Worm (Caenorhabditis elegans) whole organism, young adult: ENCODE data around the gene C28G1.6.

Source experiments
- B0261.1 ChIP-seq: sonication (generic microtip); optimal IDR thresholded peaks from 2 replicates; lab custom pipeline; 2016; ENCODE audit warnings: mild to moderate bottlenecking, missing genetic modification characterization, moderate library complexity, missing compliant biosample characterization
- B0336.3 ChIP-seq: fragments of 200-800 bp; sonication (Bioruptor generic); IDR thresholded peaks from 2 replicates; pipeline ENCODE4 v1.3.6; 2022; ENCODE audit warnings: missing genetic modification characterization, missing compliant biosample characterization
- F22D6.2 ChIP-seq: sonication (generic microtip); optimal IDR thresholded peaks from 2 replicates; lab custom pipeline; 2016; ENCODE audit warnings: mild to moderate bottlenecking, missing genetic modification characterization, missing compliant biosample characterization
- F37B4.10 ChIP-seq: fragments of 200-800 bp; sonication (Bioruptor generic); IDR thresholded peaks from 2 replicates; pipeline ENCODE4 v1.3.6; 2022; ENCODE audit warnings: missing genetic modification characterization, missing compliant biosample characterization
- F39B2.1 ChIP-seq: fragments of 200-800 bp; sonication (Bioruptor generic); IDR thresholded peaks from 2 replicates; pipeline ENCODE4 v1.3.6; 2022; ENCODE audit warnings: missing genetic modification reagents, missing genetic modification characterization, missing compliant biosample characterization
- K12H6.12 ChIP-seq: fragments of 200-800 bp; sonication (Bioruptor generic); optimal IDR thresholded peaks from 2 replicates; lab custom pipeline; 2018; ENCODE audit warnings: mild to moderate bottlenecking, missing genetic modification characterization, missing compliant biosample characterization
- Y53F4B.3 ChIP-seq: fragments of 200-800 bp; sonication (Bioruptor generic); IDR thresholded peaks from 2 replicates; pipeline ENCODE4 v1.3.6; 2022; ENCODE audit warnings: missing genetic modification reagents, missing genetic modification characterization, missing compliant biosample characterization
- Y53G8AR.9 ChIP-seq: fragments of 200-800 bp; sonication (Bioruptor generic); conservative IDR thresholded peaks from 2 replicates; pipeline ENCODE4 v1.3.6; 2022; ENCODE audit warnings: missing genetic modification reagents, missing genetic modification characterization, missing compliant biosample characterization
- Y95B8A.8 ChIP-seq: fragments of 200-800 bp; sonication (Bioruptor generic); IDR thresholded peaks from 2 replicates; pipeline ENCODE4 v1.3.6; 2022; ENCODE audit warnings: missing genetic modification reagents, missing genetic modification characterization, missing compliant biosample characterization
- aptf-2 ChIP-seq: fragments of 200-800 bp; sonication (Bioruptor generic); conservative IDR thresholded peaks from 2 replicates; pipeline ENCODE4 v1.3.6; 2022; ENCODE audit warnings: missing genetic modification reagents, missing genetic modification characterization, missing compliant biosample characterization
- aptf-3 ChIP-seq: fragments of 200-800 bp; sonication (Bioruptor generic); IDR thresholded peaks from 2 replicates; pipeline ENCODE4 v1.3.6; 2022; ENCODE audit warnings: missing genetic modification characterization, missing compliant biosample characterization
- atf-7 ChIP-seq: sonication (generic microtip); optimal IDR thresholded peaks from 2 replicates; lab custom pipeline; 2017; ENCODE audit warnings: mild to moderate bottlenecking, missing genetic modification characterization, missing compliant biosample characterization
- athp-1 ChIP-seq: sonication (generic microtip); optimal IDR thresholded peaks from 2 replicates; lab custom pipeline; 2017; ENCODE audit warnings: mild to moderate bottlenecking, missing genetic modification characterization, missing compliant biosample characterization
- attf-5 ChIP-seq: fragments of 200-800 bp; sonication (Bioruptor generic); optimal IDR thresholded peaks from 2 replicates; lab custom pipeline; 2018; ENCODE audit warnings: mild to moderate bottlenecking, missing genetic modification characterization, missing compliant biosample characterization
- attf-6 ChIP-seq: fragments of 200-800 bp; sonication (Bioruptor generic); IDR thresholded peaks from 2 replicates; pipeline ENCODE4 v1.3.6; 2022; ENCODE audit warnings: missing genetic modification reagents, missing genetic modification characterization, missing compliant biosample characterization
- ccch-3 ChIP-seq: fragments of 200-800 bp; sonication (Bioruptor generic); optimal IDR thresholded peaks from 2 replicates; lab custom pipeline; 2018; ENCODE audit warnings: mild to moderate bottlenecking, missing genetic modification characterization, missing compliant biosample characterization
- cebp-1 ChIP-seq, 2 experiments: fragments of 200-800 bp in 1 of 2; sonication (Bioruptor generic) in 1 of 2; sonication (generic microtip) in 1 of 2; IDR thresholded peaks in 1 of 2; optimal IDR thresholded peaks in 1 of 2; 2 replicates each; pipeline versions ENCODE4 v1.3.6 to Lab custom; 2017 to 2022; ENCODE audit warnings: missing compliant biosample characterization in 2 of 2, missing genetic modification characterization in 2 of 2, mild to moderate bottlenecking in 1 of 2, missing genetic modification reagents in 1 of 2, moderate library complexity in 1 of 2
- dox-1 ChIP-seq: fragments of 200-800 bp; sonication (Bioruptor generic); IDR thresholded peaks from 2 replicates; pipeline ENCODE4 v1.3.6; 2022; ENCODE audit warnings: missing genetic modification reagents, missing genetic modification characterization, missing compliant biosample characterization
- egl-44 ChIP-seq: fragments of 200-800 bp; sonication (Bioruptor generic); IDR thresholded peaks from 2 replicates; pipeline ENCODE4 v1.3.6; 2022; ENCODE audit warnings: missing genetic modification reagents, missing genetic modification characterization, missing compliant biosample characterization
- egrh-3 ChIP-seq: fragments of 200-800 bp; sonication (Bioruptor generic); IDR thresholded peaks from 2 replicates; pipeline ENCODE4 v1.3.6; 2022; ENCODE audit warnings: missing genetic modification reagents, missing genetic modification characterization, missing compliant biosample characterization
- ets-4 ChIP-seq: fragments of 200-800 bp; sonication (Bioruptor generic); optimal IDR thresholded peaks from 2 replicates; lab custom pipeline; 2018; ENCODE audit warnings: mild to moderate bottlenecking, missing genetic modification characterization, missing compliant biosample characterization
- him-1 ChIP-seq: sonication (generic microtip); optimal IDR thresholded peaks from 2 replicates; lab custom pipeline; 2016; ENCODE audit warnings: missing genotype, missing genetic modification reagents, missing genetic modification characterization, missing compliant biosample characterization
- hmg-1.2 ChIP-seq: fragments of 200-800 bp; sonication (Bioruptor generic); IDR thresholded peaks from 2 replicates; pipeline ENCODE4 v1.3.6; 2022; ENCODE audit warnings: missing genetic modification reagents, missing genetic modification characterization, missing compliant biosample characterization
- hmg-20 ChIP-seq: fragments of 200-800 bp; sonication (Bioruptor generic); IDR thresholded peaks from 2 replicates; pipeline ENCODE4 v1.3.6; 2022; ENCODE audit warnings: missing genetic modification reagents, missing genetic modification characterization, missing compliant biosample characterization
- lag-1 ChIP-seq: fragments of 200-800 bp; sonication (Bioruptor generic); IDR thresholded peaks from 2 replicates; pipeline ENCODE4 v1.3.6; 2022; ENCODE audit warnings: missing genetic modification reagents, missing genetic modification characterization, missing compliant biosample characterization
- let-526 ChIP-seq: fragments of 200-800 bp; sonication (Bioruptor generic); IDR thresholded peaks from 2 replicates; pipeline ENCODE4 v1.3.6; 2022; ENCODE audit warnings: missing genetic modification reagents, missing genetic modification characterization, missing compliant biosample characterization
- let-607 ChIP-seq, 2 experiments: fragments of 200-800 bp in 1 of 2; sonication (Bioruptor generic) in 1 of 2; sonication (generic microtip) in 1 of 2; optimal IDR thresholded peaks; 2 replicates each; lab custom pipeline; 2016 to 2018; ENCODE audit warnings: mild to moderate bottlenecking in 2 of 2, missing compliant biosample characterization in 2 of 2, missing genetic modification characterization in 2 of 2, moderate library complexity in 2 of 2, missing genotype in 1 of 2
- lin-35 ChIP-seq, 3 experiments: fragments of 150-350 bp in 2 of 3; sonication (generic microtip) in 1 of 3; optimal IDR thresholded peaks; 2 replicates each; lab custom pipeline; 2014 to 2018; ENCODE audit warnings: missing biosample characterization in 3 of 3, missing genetic modification characterization in 3 of 3, missing genetic modification reagents in 3 of 3
- lin-40 ChIP-seq: sonication (generic microtip); optimal IDR thresholded peaks from 2 replicates; lab custom pipeline; 2016; ENCODE audit warnings: missing genetic modification characterization, mild to moderate bottlenecking, missing compliant biosample characterization, missing genotype, missing genetic modification reagents
- lir-1 ChIP-seq: fragments of 200-800 bp; sonication (Bioruptor generic); conservative IDR thresholded peaks from 2 replicates; pipeline ENCODE4 v1.3.6; 2022; ENCODE audit warnings: missing genetic modification reagents, missing genetic modification characterization, missing compliant biosample characterization
- madf-10 ChIP-seq: sonication (generic microtip); optimal IDR thresholded peaks from 2 replicates; lab custom pipeline; 2016; ENCODE audit warnings: mild to moderate bottlenecking, missing genetic modification characterization, missing compliant biosample characterization
- madf-6 ChIP-seq: fragments of 200-800 bp; sonication (Bioruptor generic); IDR thresholded peaks from 2 replicates; pipeline ENCODE4 v1.3.6; 2022; ENCODE audit warnings: missing genetic modification reagents, missing genetic modification characterization, missing compliant biosample characterization
- mcd-1 ChIP-seq: fragments of 200-800 bp; sonication (Bioruptor generic); IDR thresholded peaks from 2 replicates; pipeline ENCODE4 v1.3.6; 2022; ENCODE audit warnings: missing genetic modification reagents, missing genetic modification characterization, missing compliant biosample characterization
- nfyb-1 ChIP-seq: fragments of 200-800 bp; sonication (Bioruptor generic); IDR thresholded peaks from 2 replicates; pipeline ENCODE4 v1.3.6; 2022; ENCODE audit warnings: missing genetic modification reagents, missing genetic modification characterization, missing compliant biosample characterization
- nhr-120 ChIP-seq: fragments of 200-800 bp; sonication (Bioruptor generic); IDR thresholded peaks from 2 replicates; pipeline ENCODE4 v1.3.6; 2022; ENCODE audit warnings: missing genetic modification characterization, missing compliant biosample characterization
- nhr-179 ChIP-seq: sonication (generic microtip); optimal IDR thresholded peaks from 2 replicates; lab custom pipeline; 2016; ENCODE audit warnings: mild to moderate bottlenecking, missing genetic modification characterization, missing compliant biosample characterization
- nhr-80 ChIP-seq: sonication (generic microtip); optimal IDR thresholded peaks from 2 replicates; lab custom pipeline; 2016; ENCODE audit warnings: missing genetic modification characterization, missing compliant biosample characterization
- snpc-4 ChIP-seq, 5 experiments: fragments of 150-350 bp in 1 of 5; sonication (generic microtip) in 4 of 5; optimal IDR thresholded peaks; 2 replicates each; lab custom pipeline; 2014 to 2018; ENCODE audit warnings: missing genetic modification characterization in 5 of 5, missing biosample characterization in 3 of 5, antibody characterized with exemption in 2 of 5, mild to moderate bottlenecking in 2 of 5, missing compliant biosample characterization in 2 of 5, missing genotype in 2 of 5, moderate library complexity in 2 of 5, missing genetic modification reagents in 1 of 5
- tbp1 ChIP-seq: fragments of 200-800 bp; sonication (Bioruptor generic); optimal IDR thresholded peaks from 2 replicates; lab custom pipeline; 2018; ENCODE audit warnings: mild to moderate bottlenecking, missing genetic modification characterization, missing compliant biosample characterization
- xnd-1 ChIP-seq: sonication (generic microtip); optimal IDR thresholded peaks from 2 replicates; lab custom pipeline; 2016; ENCODE audit warnings: missing genotype, missing genetic modification reagents, missing genetic modification characterization, missing compliant biosample characterization
- zfh-2 ChIP-seq: fragments of 200-800 bp; sonication (Bioruptor generic); conservative IDR thresholded peaks from 2 replicates; pipeline ENCODE4 v1.3.6; 2022; ENCODE audit warnings: missing genetic modification reagents, missing genetic modification characterization, missing compliant biosample characterization
- ztf-25 ChIP-seq: fragments of 200-800 bp; sonication (Bioruptor generic); IDR thresholded peaks from 2 replicates; pipeline ENCODE4 v1.3.6; 2022; ENCODE audit warnings: missing genetic modification reagents, missing genetic modification characterization, missing compliant biosample characterization

Gene C28G1.6

DNA sequence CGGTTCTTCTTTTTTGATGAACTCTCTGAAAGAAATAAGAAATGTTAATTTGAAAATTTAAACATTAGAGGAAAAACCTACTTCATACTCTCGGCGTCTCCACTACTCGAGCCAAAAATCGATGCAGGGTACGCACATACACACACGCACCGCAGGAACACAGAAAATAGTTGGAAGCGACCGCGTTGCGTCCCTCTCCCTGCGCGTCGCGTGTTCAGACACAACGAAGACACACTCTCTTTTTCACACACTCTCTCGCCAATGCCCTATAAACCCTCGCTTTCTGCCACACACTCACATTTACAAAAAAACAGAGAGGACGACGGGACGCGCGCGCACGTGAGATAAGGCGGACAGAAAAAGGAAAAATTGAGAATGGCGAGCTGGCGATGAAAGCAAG, 20.2 kb downstream of the C28G1.6 start, which contains the start of gene R04E5.9 (continued):
- TF ChIP-seq Y53G8AR.9, result no peak
- TF ChIP-seq athp-1 (tag; lab: Kevin White, UChicago), result peak; percentile 45
- TF ChIP-seq aptf-2 (GFP tag; lab: Robert Waterston, UW), result no peak
- peak; percentile 99 for TF ChIP-seq nhr-80
- peak; percentile 65; the same call in 1 of the 2 replicates for TF ChIP-seq lir-1 (GFP tag; lab: Robert Waterston, UW)
- peak; percentile 17 for TF ChIP-seq nhr-179 (tag; lab: Kevin White, UChicago)
- TF ChIP-seq hmg-1.2, result peak; percentile 84
- TF ChIP-seq lin-35 (GFP tag; optimal IDR thresholded peaks at IDR 0.05; lab: Kevin White, UChicago), result peak in 1 of 3 experiments; percentile 63
- TF ChIP-seq madf-10 (tag; lab: Kevin White, UChicago), result peak; percentile 85
- TF ChIP-seq nfyb-1 (GFP tag; lab: Robert Waterston, UW), result peak; percentile 60; the same call in 1 of the 2 replicates

DNA sequence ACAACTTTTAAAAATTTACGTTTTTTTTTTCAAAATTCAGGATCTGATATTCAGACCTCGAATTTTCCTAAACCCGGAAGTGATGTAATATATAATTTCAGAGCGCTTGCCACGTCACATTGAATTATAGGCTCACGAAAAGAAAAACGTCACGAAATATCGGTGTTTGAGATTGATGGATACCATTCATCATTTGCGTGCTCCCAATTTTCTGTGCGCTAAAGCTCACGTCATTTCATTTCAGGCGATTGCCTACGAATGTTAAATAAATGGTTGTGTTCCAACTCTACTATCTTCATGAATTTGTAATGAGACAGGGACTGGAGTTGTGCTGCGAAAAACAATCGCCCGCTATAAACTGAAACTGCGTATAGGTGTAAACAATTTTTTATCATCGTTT, 22.3 kb downstream of the C28G1.6 start:
- TF ChIP-seq lag-1 (no peak), him-1 (tag; lab: Kevin White, UChicago) (no peak), aptf-3 (GFP tag; lab: Robert Waterston, UW) (no peak), let-607 (tag; optimal IDR thresholded peaks at IDR 0.05; lab: Kevin White, UChicago) (no peak), F39B2.1 (no peak), cebp-1 (GFP tag; IDR thresholded peaks at IDR 0.05; lab: Robert Waterston, UW) (no peak), cebp-1 (tag; optimal IDR thresholded peaks at IDR 0.05; lab: Kevin White, UChicago) (no peak), Y53G8AR.9 (no peak), let-526 (GFP tag; lab: Robert Waterston, UW) (no peak), B0261.1 (no peak), Y95B8A.8 (GFP tag; lab: Robert Waterston, UW) (no peak), madf-6 (GFP tag; lab: Robert Waterston, UW) (no peak), ets-4 (no peak)
- TF ChIP-seq, all 124 proteins: peak for 0

ce11 chrX:8806070-8806799, 24.8 kb downstream of the C28G1.6 start, which contains the start of gene R04E5.8:
R04E5.8 (minus strand) TSS chrX:8806120.
- TF ChIP-seq dox-1 (GFP tag; lab: Robert Waterston, UW) (peak; percentile 71), B0261.1 (no peak), attf-6 (GFP tag; lab: Robert Waterston, UW) (no peak), nhr-179 (tag; lab: Kevin White, UChicago) (no peak), mcd-1 (GFP tag; lab: Robert Waterston, UW) (peak; percentile 33; the same call in 1 of the 2 replicates), atf-7 (tag; lab: Kevin White, UChicago) (peak; percentile 42), hmg-1.2 (peak; percentile 69), Y53F4B.3 (GFP tag; lab: Robert Waterston, UW) (no peak), ccch-3 (GFP tag; lab: Kevin White, UChicago) (no peak), K12H6.12 (tag; lab: Kevin White, UChicago) (peak; percentile 76), ztf-25 (GFP tag; lab: Robert Waterston, UW) (no peak), lin-40 (peak; percentile 46), hmg-20 (peak; percentile 9; the same call in 1 of the 2 replicates), egl-44 (GFP tag; lab: Robert Waterston, UW) (no peak), nhr-120 (no peak), F37B4.10 (GFP tag; lab: Robert Waterston, UW) (no peak), nfyb-1 (GFP tag; lab: Robert Waterston, UW) (0 out of 2 replicates have a peak, but pooled peaks have one; percentile 25), B0336.3 (GFP tag; lab: Robert Waterston, UW) (peak; percentile 56), lin-35 (GFP tag; optimal IDR thresholded peaks at IDR 0.05; lab: Kevin White, UChicago) (peak in 1 of 3 experiments; percentile 21), zfh-2 (GFP tag; lab: Robert Waterston, UW) (peak; percentile 97), cebp-1 (GFP tag; IDR thresholded peaks at IDR 0.05; lab: Robert Waterston, UW) (no peak), cebp-1 (tag; optimal IDR thresholded peaks at IDR 0.05; lab: Kevin White, UChicago) (peak; percentile 63), egrh-3 (GFP tag; lab: Robert Waterston, UW) (peak; percentile 90), attf-5 (GFP tag; lab: Kevin White, UChicago) (peak; percentile 68), F22D6.2 (tag; lab: Kevin White, UChicago) (no peak), xnd-1 (tag; lab: Kevin White, UChicago) (no peak), nhr-80 (peak; percentile 30), athp-1 (tag; lab: Kevin White, UChicago) (peak; percentile 20), snpc-4 (GFP tag; optimal IDR thresholded peaks at IDR 0.05; lab: Kevin White, UChicago) (no peak), snpc-4 (tag; optimal IDR thresholded peaks at IDR 0.05; lab: Kevin White, UChicago) (peak in 1 of 4 experiments; percentile 32), tbp1 (GFP tag; lab: Kevin White, UChicago) (peak; percentile 20)
